Worm (Caenorhabditis elegans): ENCODE data around the gene C18A3.11.

- TF ChIP-seq nhr-237 (tag; optimal IDR thresholded peaks at IDR 0.05) = no peak
- TF ChIP-seq nhr-2 (tag; optimal IDR thresholded peaks at IDR 0.05) = no peak
- no peak for TF ChIP-seq ceh-83 (GFP tag; optimal IDR thresholded peaks at IDR 0.05)
- TF ChIP-seq tbx-8 (GFP tag; optimal IDR thresholded peaks at IDR 0.05) = no peak
- no peak for TF ChIP-seq elt-3 (tag; optimal IDR thresholded peaks at IDR 0.05)
- no peak for TF ChIP-seq nhr-28 (tag; optimal IDR thresholded peaks at IDR 0.05)
- no peak for TF ChIP-seq sem-2 (GFP tag; optimal IDR thresholded peaks at IDR 0.05)
These were observed 44.0 kb downstream of the C18A3.11 start for ce11 chrII:5774879-5775278.

All from whole organism, mixed stage, embryonic.